Worm (Caenorhabditis elegans) whole organism, young adult: ENCODE measurements around the gene sra-12.
A peak's percentile ranks its signal among the peaks of the same experiment; 100 is the strongest.

Experiments
- B0035.1 ChIP-seq: sonication (generic microtip); optimal IDR thresholded peaks from 2 replicates; lab custom pipeline; 2016; ENCODE audit warnings: missing genetic modification characterization, mild to moderate bottlenecking, missing compliant biosample characterization, missing genotype, missing genetic modification reagents
- B0336.3 ChIP-seq: fragments of 200-800 bp; sonication (Bioruptor generic); IDR thresholded peaks from 2 replicates; pipeline ENCODE4 v1.3.6; 2022; ENCODE audit warnings: missing genetic modification characterization, missing compliant biosample characterization
- D2030.7 ChIP-seq: fragments of 200-800 bp; sonication (Bioruptor generic); IDR thresholded peaks from 2 replicates; pipeline ENCODE4 v1.3.6; 2022; ENCODE audit warnings: missing genetic modification reagents, missing genetic modification characterization, missing compliant biosample characterization
- F10E7.11 ChIP-seq: sonication (generic microtip); optimal IDR thresholded peaks from 2 replicates; lab custom pipeline; 2017; ENCODE audit warnings: mild to moderate bottlenecking, missing genetic modification characterization, moderate library complexity, missing compliant biosample characterization
- F22D6.2 ChIP-seq: sonication (generic microtip); optimal IDR thresholded peaks from 2 replicates; lab custom pipeline; 2016; ENCODE audit warnings: mild to moderate bottlenecking, missing genetic modification characterization, missing compliant biosample characterization
- F33H1.4 ChIP-seq: fragments of 200-800 bp; sonication (Bioruptor generic); IDR thresholded peaks from 2 replicates; pipeline ENCODE4 v1.3.6; 2022; ENCODE audit warnings: missing genetic modification reagents, missing genetic modification characterization, missing compliant biosample characterization
- Y56A3A.18 ChIP-seq: fragments of 200-800 bp; sonication (Bioruptor generic); IDR thresholded peaks from 2 replicates; pipeline ENCODE4 v1.3.6; 2022; ENCODE audit warnings: missing genetic modification reagents, missing genetic modification characterization, missing compliant biosample characterization
- Y95B8A.8 ChIP-seq: fragments of 200-800 bp; sonication (Bioruptor generic); IDR thresholded peaks from 2 replicates; pipeline ENCODE4 v1.3.6; 2022; ENCODE audit warnings: missing genetic modification reagents, missing genetic modification characterization, missing compliant biosample characterization
- aptf-2 ChIP-seq: fragments of 200-800 bp; sonication (Bioruptor generic); conservative IDR thresholded peaks from 2 replicates; pipeline ENCODE4 v1.3.6; 2022; ENCODE audit warnings: missing genetic modification reagents, missing genetic modification characterization, missing compliant biosample characterization
- atf-7 ChIP-seq: sonication (generic microtip); optimal IDR thresholded peaks from 2 replicates; lab custom pipeline; 2017; ENCODE audit warnings: mild to moderate bottlenecking, missing genetic modification characterization, missing compliant biosample characterization
- attf-3 ChIP-seq: fragments of 200-800 bp; sonication (Bioruptor generic); conservative IDR thresholded peaks from 2 replicates; pipeline ENCODE4 v1.3.6; 2022; ENCODE audit warnings: missing genetic modification reagents, missing genetic modification characterization, missing compliant biosample characterization
- cebp-1 ChIP-seq, 2 experiments: fragments of 200-800 bp in 1 of 2; sonication (Bioruptor generic) in 1 of 2; sonication (generic microtip) in 1 of 2; IDR thresholded peaks in 1 of 2; optimal IDR thresholded peaks in 1 of 2; 2 replicates each; pipeline versions ENCODE4 v1.3.6 to Lab custom; 2017 to 2022; ENCODE audit warnings: missing compliant biosample characterization in 2 of 2, missing genetic modification characterization in 2 of 2, mild to moderate bottlenecking in 1 of 2, missing genetic modification reagents in 1 of 2, moderate library complexity in 1 of 2
- ceh-100 ChIP-seq: fragments of 200-800 bp; sonication (Bioruptor generic); IDR thresholded peaks from 2 replicates; pipeline ENCODE4 v1.3.6; 2022; ENCODE audit warnings: missing genetic modification reagents, missing genetic modification characterization, missing compliant biosample characterization
- ceh-27 ChIP-seq: fragments of 200-800 bp; sonication (Bioruptor generic); optimal IDR thresholded peaks from 2 replicates; lab custom pipeline; 2018; ENCODE audit warnings: mild to moderate bottlenecking, missing genetic modification characterization, moderate library complexity, missing compliant biosample characterization
- ceh-40 ChIP-seq: fragments of 200-800 bp; sonication (Bioruptor generic); IDR thresholded peaks from 2 replicates; pipeline ENCODE4 v1.3.6; 2022; ENCODE audit warnings: missing genetic modification characterization, missing compliant biosample characterization
- ceh-58 ChIP-seq: fragments of 200-800 bp; sonication (Bioruptor generic); IDR thresholded peaks from 2 replicates; pipeline ENCODE4 v1.3.6; 2022; ENCODE audit warnings: missing genetic modification characterization, missing compliant biosample characterization
- dox-1 ChIP-seq: fragments of 200-800 bp; sonication (Bioruptor generic); IDR thresholded peaks from 2 replicates; pipeline ENCODE4 v1.3.6; 2022; ENCODE audit warnings: missing genetic modification reagents, missing genetic modification characterization, missing compliant biosample characterization
- dpff-1 ChIP-seq: sonication (generic microtip); optimal IDR thresholded peaks from 2 replicates; lab custom pipeline; 2017; ENCODE audit warnings: mild to moderate bottlenecking, missing genetic modification characterization, missing compliant biosample characterization
- ekl-4 ChIP-seq: fragments of 200-800 bp; sonication (Bioruptor generic); IDR thresholded peaks from 2 replicates; pipeline ENCODE4 v1.3.6; 2022; ENCODE audit warnings: missing genetic modification reagents, missing genetic modification characterization, missing compliant biosample characterization
- fkh-3 ChIP-seq: sonication (generic microtip); optimal IDR thresholded peaks from 2 replicates; lab custom pipeline; 2016; ENCODE audit warnings: mild to moderate bottlenecking, missing genetic modification characterization, missing compliant biosample characterization
- hmg-1.2 ChIP-seq: fragments of 200-800 bp; sonication (Bioruptor generic); IDR thresholded peaks from 2 replicates; pipeline ENCODE4 v1.3.6; 2022; ENCODE audit warnings: missing genetic modification reagents, missing genetic modification characterization, missing compliant biosample characterization
- hrde-1 ChIP-seq: sonication (generic microtip); optimal IDR thresholded peaks from 2 replicates; lab custom pipeline; 2016; ENCODE audit warnings: missing genetic modification characterization, mild to moderate bottlenecking, missing compliant biosample characterization, moderate library complexity, missing genotype, missing genetic modification reagents, borderline replicate concordance
- let-526 ChIP-seq: fragments of 200-800 bp; sonication (Bioruptor generic); IDR thresholded peaks from 2 replicates; pipeline ENCODE4 v1.3.6; 2022; ENCODE audit warnings: missing genetic modification reagents, missing genetic modification characterization, missing compliant biosample characterization
- let-607 ChIP-seq, 2 experiments: fragments of 200-800 bp in 1 of 2; sonication (Bioruptor generic) in 1 of 2; sonication (generic microtip) in 1 of 2; optimal IDR thresholded peaks; 2 replicates each; lab custom pipeline; 2016 to 2018; ENCODE audit warnings: mild to moderate bottlenecking in 2 of 2, missing compliant biosample characterization in 2 of 2, missing genetic modification characterization in 2 of 2, moderate library complexity in 2 of 2, missing genotype in 1 of 2
- lin-40 ChIP-seq: sonication (generic microtip); optimal IDR thresholded peaks from 2 replicates; lab custom pipeline; 2016; ENCODE audit warnings: missing genetic modification characterization, mild to moderate bottlenecking, missing compliant biosample characterization, missing genotype, missing genetic modification reagents
- lir-1 ChIP-seq: fragments of 200-800 bp; sonication (Bioruptor generic); conservative IDR thresholded peaks from 2 replicates; pipeline ENCODE4 v1.3.6; 2022; ENCODE audit warnings: missing genetic modification reagents, missing genetic modification characterization, missing compliant biosample characterization
- madf-10 ChIP-seq: sonication (generic microtip); optimal IDR thresholded peaks from 2 replicates; lab custom pipeline; 2016; ENCODE audit warnings: mild to moderate bottlenecking, missing genetic modification characterization, missing compliant biosample characterization
- madf-6 ChIP-seq: fragments of 200-800 bp; sonication (Bioruptor generic); IDR thresholded peaks from 2 replicates; pipeline ENCODE4 v1.3.6; 2022; ENCODE audit warnings: missing genetic modification reagents, missing genetic modification characterization, missing compliant biosample characterization
- mcd-1 ChIP-seq: fragments of 200-800 bp; sonication (Bioruptor generic); IDR thresholded peaks from 2 replicates; pipeline ENCODE4 v1.3.6; 2022; ENCODE audit warnings: missing genetic modification reagents, missing genetic modification characterization, missing compliant biosample characterization
- nfya-1 ChIP-seq: sonication (generic microtip); optimal IDR thresholded peaks from 2 replicates; lab custom pipeline; 2017; ENCODE audit warnings: antibody characterized with exemption, missing compliant biosample characterization, missing genetic modification characterization, borderline replicate concordance; ENCODE audit not compliant: insufficient read depth
- nfya-2 ChIP-seq: fragments of 200-800 bp; sonication (Bioruptor generic); IDR thresholded peaks from 2 replicates; pipeline ENCODE4 v1.3.6; 2022; ENCODE audit warnings: missing genetic modification reagents, missing genetic modification characterization, missing compliant biosample characterization
- nfyb-1 ChIP-seq: fragments of 200-800 bp; sonication (Bioruptor generic); IDR thresholded peaks from 2 replicates; pipeline ENCODE4 v1.3.6; 2022; ENCODE audit warnings: missing genetic modification reagents, missing genetic modification characterization, missing compliant biosample characterization
- pbrm-1 ChIP-seq: fragments of 200-800 bp; sonication (Bioruptor generic); IDR thresholded peaks from 2 replicates; pipeline ENCODE4 v1.3.6; 2022; ENCODE audit warnings: missing genetic modification reagents, missing genetic modification characterization, missing compliant biosample characterization
- repo-1 ChIP-seq: sonication (generic microtip); optimal IDR thresholded peaks from 2 replicates; lab custom pipeline; 2017; ENCODE audit warnings: mild to moderate bottlenecking, missing genetic modification characterization, missing compliant biosample characterization
- rpc-1 ChIP-seq, 2 experiments: fragments of 150-350 bp in 1 of 2; sonication (generic microtip) in 1 of 2; optimal IDR thresholded peaks; 2 replicates each; lab custom pipeline; 2014 to 2018; ENCODE audit warnings: missing biosample characterization in 1 of 2, missing genetic modification characterization in 1 of 2, missing genetic modification reagents in 1 of 2, missing genotype in 1 of 2
- snpc-1.1 ChIP-seq: sonication (generic microtip); optimal IDR thresholded peaks from 2 replicates; lab custom pipeline; 2017; ENCODE audit warnings: missing genetic modification characterization, mild to moderate bottlenecking, missing compliant biosample characterization, antibody characterized with exemption, moderate library complexity, missing genotype, missing genetic modification reagents; ENCODE audit not compliant: insufficient read depth
- snpc-4 ChIP-seq, 5 experiments: fragments of 150-350 bp in 1 of 5; sonication (generic microtip) in 4 of 5; optimal IDR thresholded peaks; 2 replicates each; lab custom pipeline; 2014 to 2018; ENCODE audit warnings: missing genetic modification characterization in 5 of 5, missing biosample characterization in 3 of 5, antibody characterized with exemption in 2 of 5, mild to moderate bottlenecking in 2 of 5, missing compliant biosample characterization in 2 of 5, missing genotype in 2 of 5, moderate library complexity in 2 of 5, missing genetic modification reagents in 1 of 5
- tbp1 ChIP-seq: fragments of 200-800 bp; sonication (Bioruptor generic); optimal IDR thresholded peaks from 2 replicates; lab custom pipeline; 2018; ENCODE audit warnings: mild to moderate bottlenecking, missing genetic modification characterization, missing compliant biosample characterization
- tlf-1 ChIP-seq: fragments of 200-800 bp; sonication (Bioruptor generic); optimal IDR thresholded peaks from 2 replicates; lab custom pipeline; 2018; ENCODE audit warnings: mild to moderate bottlenecking, missing genetic modification characterization, missing compliant biosample characterization
- ztf-25 ChIP-seq: fragments of 200-800 bp; sonication (Bioruptor generic); IDR thresholded peaks from 2 replicates; pipeline ENCODE4 v1.3.6; 2022; ENCODE audit warnings: missing genetic modification reagents, missing genetic modification characterization, missing compliant biosample characterization
- ztf-28 ChIP-seq: fragments of 200-800 bp; sonication (Bioruptor generic); IDR thresholded peaks from 2 replicates; pipeline ENCODE4 v1.3.6; 2022; ENCODE audit warnings: missing genetic modification reagents, missing genetic modification characterization, missing compliant biosample characterization

sra-12 gene

DNA sequence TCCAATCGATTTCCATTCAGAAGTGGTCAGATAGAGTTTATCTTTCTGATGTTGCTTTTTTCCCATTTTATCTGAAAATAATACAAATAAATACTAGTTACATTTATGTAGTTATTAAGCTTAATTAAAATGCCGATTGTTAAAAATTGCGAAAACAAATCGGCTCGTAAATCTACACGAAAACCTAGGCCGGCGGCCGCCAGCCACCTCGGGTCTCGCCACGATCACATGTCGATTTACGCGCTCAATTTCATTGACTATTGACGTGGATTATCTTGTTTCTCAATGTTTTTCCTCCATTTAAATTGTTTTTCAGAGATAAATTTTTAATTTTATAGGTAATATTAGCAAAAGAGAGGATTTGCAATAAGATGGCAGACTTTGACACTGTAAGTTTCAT lies 31.7 kb downstream of the sra-12 start, which contains the start of the genes cyn-4 and copz-1 (continued):
- no peak for TF ChIP-seq F10E7.11 (tag; lab: Kevin White, UChicago)
- no peak for TF ChIP-seq fkh-3 (tag; lab: Kevin White, UChicago)
- TF ChIP-seq ceh-100 (GFP tag; lab: Robert Waterston, UW) = no peak
- 0 out of 2 replicates have a peak, but pooled peaks have one; percentile 49 for TF ChIP-seq ztf-28 (GFP tag; lab: Robert Waterston, UW)
- no peak for TF ChIP-seq Y56A3A.18
- TF ChIP-seq D2030.7 = peak; percentile 73
- peak; percentile 58 for TF ChIP-seq madf-10 (tag; lab: Kevin White, UChicago)
- no peak for TF ChIP-seq nfya-2 (GFP tag; lab: Robert Waterston, UW)
- peak; percentile 37 for TF ChIP-seq tbp1
- TF ChIP-seq let-526 = 0 out of 2 replicates have a peak, but pooled peaks have one; percentile 64
- no peak for TF ChIP-seq Y95B8A.8 (GFP tag; lab: Robert Waterston, UW)
- peak; percentile 86 for TF ChIP-seq ceh-27
- no peak for TF ChIP-seq repo-1
- TF ChIP-seq nfya-1 (tag; lab: Kevin White, UChicago) = no peak
- TF ChIP-seq tlf-1 = no peak
- TF ChIP-seq lir-1 = no peak
- TF ChIP-seq aptf-2 (GFP tag; lab: Robert Waterston, UW) = peak; percentile 71; the same call in 1 of the 2 replicates
- TF ChIP-seq dpff-1 (tag; lab: Kevin White, UChicago) = no peak
- TF ChIP-seq mcd-1 (GFP tag; lab: Robert Waterston, UW) = peak; percentile 67

ce11 chrII:10870698-10871097 lies 33.6 kb downstream of the sra-12 start:
- TF ChIP-seq attf-3 (no peak), ceh-40 (no peak), lin-40 (tag; lab: Kevin White, UChicago) (no peak), let-607 (tag; optimal IDR thresholded peaks at IDR 0.05; lab: Kevin White, UChicago) (no peak), ceh-58 (GFP tag; lab: Robert Waterston, UW) (peak; percentile 81; the same call in 1 of the 2 replicates), atf-7 (tag; lab: Kevin White, UChicago) (peak; percentile 6), B0336.3 (0 out of 2 replicates have a peak, but pooled peaks have one; percentile 15), ekl-4 (GFP tag; lab: Robert Waterston, UW) (no peak), cebp-1 (GFP tag; IDR thresholded peaks at IDR 0.05; lab: Robert Waterston, UW) (no peak), cebp-1 (tag; optimal IDR thresholded peaks at IDR 0.05; lab: Kevin White, UChicago) (peak; percentile 24), snpc-4 (GFP tag; optimal IDR thresholded peaks at IDR 0.05; lab: Kevin White, UChicago) (peak; percentile 25), snpc-4 (tag; optimal IDR thresholded peaks at IDR 0.05; lab: Kevin White, UChicago) (no peak), ztf-25 (GFP tag; lab: Robert Waterston, UW) (0 out of 2 replicates have a peak, but pooled peaks have one; percentile 66), F33H1.4 (peak; percentile 42), lir-1 (no peak), B0035.1 (tag; lab: Kevin White, UChicago) (peak; percentile 6), Y95B8A.8 (GFP tag; lab: Robert Waterston, UW) (peak; percentile 13; the same call in 1 of the 2 replicates), hmg-1.2 (GFP tag; lab: Robert Waterston, UW) (peak; percentile 5; the same call in 1 of the 2 replicates), F22D6.2 (no peak), snpc-1.1 (no peak), madf-6 (peak; percentile 49; the same call in 1 of the 2 replicates), nfya-2 (GFP tag; lab: Robert Waterston, UW) (no peak), pbrm-1 (no peak), nfyb-1 (0 out of 2 replicates have a peak, but pooled peaks have one; percentile 20), hrde-1 (tag; lab: Kevin White, UChicago) (peak; percentile 48), rpc-1 (optimal IDR thresholded peaks at IDR 0.05; lab: Kevin White, UChicago) (no peak), rpc-1 (tag; optimal IDR thresholded peaks at IDR 0.05; lab: Kevin White, UChicago) (no peak), dox-1 (GFP tag; lab: Robert Waterston, UW) (no peak)
